Worm (Caenorhabditis elegans) whole organism, L1 larva: ENCODE results near the gene pdfr-1.

Experiments
- C04F5.9 ChIP-seq: sonication (generic microtip); optimal IDR thresholded peaks from 2 replicates; lab custom pipeline; 2016; ENCODE audit warnings: missing genetic modification characterization, missing compliant biosample characterization
- aly-2 ChIP-seq: fragments of 150-350 bp; optimal IDR thresholded peaks from 2 replicates; lab custom pipeline; 2014; ENCODE audit warnings: missing biosample characterization, missing genetic modification characterization
- ceh-90 ChIP-seq: sonication (generic microtip); optimal IDR thresholded peaks from 2 replicates; lab custom pipeline; 2016; ENCODE audit warnings: missing genetic modification characterization, missing compliant biosample characterization
- dsc-1 ChIP-seq: sonication (generic microtip); optimal IDR thresholded peaks from 2 replicates; lab custom pipeline; 2016; ENCODE audit warnings: mild to moderate bottlenecking, missing genetic modification characterization, missing compliant biosample characterization
- lin-15B ChIP-seq: fragments of 150-350 bp; sonication (generic microtip); optimal IDR thresholded peaks from 3 replicates; lab custom pipeline; 2014; ENCODE audit warnings: missing biosample characterization, missing genetic modification characterization
- lsy-2 ChIP-seq, 2 experiments: fragments of 150-350 bp; optimal IDR thresholded peaks; 2 replicates each; lab custom pipeline; 2014; ENCODE audit warnings: missing biosample characterization in 2 of 2, missing genetic modification characterization in 2 of 2
- nhr-28 ChIP-seq: fragments of 150-350 bp; optimal IDR thresholded peaks from 2 replicates; lab custom pipeline; 2014; ENCODE audit warnings: missing biosample characterization, missing genetic modification characterization
- nhr-76 ChIP-seq: sonication (generic microtip); optimal IDR thresholded peaks from 2 replicates; lab custom pipeline; 2017; ENCODE audit warnings: missing biosample characterization, missing genetic modification characterization
- skn-1 ChIP-seq: fragments of 150-350 bp; optimal IDR thresholded peaks from 2 replicates; lab custom pipeline; 2014; ENCODE audit warnings: missing biosample characterization, missing genetic modification characterization
- tbx-2 ChIP-seq: sonication (generic microtip); optimal IDR thresholded peaks from 2 replicates; lab custom pipeline; 2016; ENCODE audit warnings: missing genetic modification characterization, missing compliant biosample characterization
- ztf-11 ChIP-seq, 2 experiments: sonication (generic microtip); optimal IDR thresholded peaks; 2 replicates each; lab custom pipeline; 2016 to 2017; ENCODE audit warnings: missing genetic modification characterization in 2 of 2, missing biosample characterization in 1 of 2, missing compliant biosample characterization in 1 of 2

DNA sequence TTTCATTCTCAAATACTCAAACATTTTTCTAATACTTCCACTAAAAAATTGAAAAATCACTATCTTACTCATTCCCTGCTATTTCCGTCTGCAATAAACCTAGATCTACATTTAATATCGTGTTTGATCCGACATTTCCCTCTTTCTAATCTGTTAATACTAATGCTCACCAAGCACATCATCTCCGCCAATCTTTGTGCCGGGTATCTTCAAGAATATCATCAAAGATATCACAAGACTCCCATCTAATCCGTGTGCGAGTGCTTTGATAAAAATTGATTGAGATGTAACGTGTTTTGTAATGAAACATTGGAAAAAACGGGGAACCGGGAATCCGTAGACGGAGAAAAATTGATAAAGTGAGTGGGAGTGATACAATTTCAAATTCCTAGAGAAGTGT is 27.4 kb upstream of the pdfr-1 start:
- TF ChIP-seq nhr-76, result no peak
- no peak for TF ChIP-seq C04F5.9 (tag; lab: Kevin White, UChicago)
- peak; percentile 84 for TF ChIP-seq dsc-1 (tag; lab: Kevin White, UChicago)
- no peak for TF ChIP-seq tbx-2
- TF ChIP-seq lin-15B (tag; lab: Kevin White, UChicago), result no peak
- TF ChIP-seq nhr-28, result no peak
- no peak for TF ChIP-seq skn-1 (tag; lab: Kevin White, UChicago)
- TF ChIP-seq lsy-2 (tag; optimal IDR thresholded peaks at IDR 0.05; lab: Kevin White, UChicago), result no peak
- TF ChIP-seq ztf-11 (tag; optimal IDR thresholded peaks at IDR 0.05; lab: Kevin White, UChicago), result no peak
- no peak for TF ChIP-seq ceh-90 (tag; lab: Kevin White, UChicago)
- TF ChIP-seq aly-2 (tag; lab: Kevin White, UChicago), result no peak
